Worm (Caenorhabditis elegans) whole organism, mixed stage, embryonic: Measurements from ENCODE around the gene str-74.
A peak's percentile ranks its signal among the peaks of the same experiment; 100 is the strongest.

Experiments used
- blmp-1 ChIP-seq: fragments of 150-350 bp; optimal IDR thresholded peaks from 2 replicates; lab custom pipeline; 2014; ENCODE audit warnings: missing biosample characterization, missing genetic modification characterization
- ceh-39 ChIP-seq: fragments of 150-350 bp; optimal IDR thresholded peaks from 2 replicates; lab custom pipeline; 2014; ENCODE audit warnings: missing biosample characterization, missing genetic modification characterization
- cnd-1 ChIP-seq: fragments of 200-800 bp; sonication (Bioruptor generic); optimal IDR thresholded peaks from 2 replicates; lab custom pipeline; 2018; ENCODE audit warnings: mild to moderate bottlenecking, missing genetic modification characterization, missing compliant biosample characterization
- elt-3 ChIP-seq: fragments of 150-350 bp; optimal IDR thresholded peaks from 2 replicates; lab custom pipeline; 2014; ENCODE audit warnings: missing biosample characterization, missing genetic modification characterization
- ham-2 ChIP-seq: fragments of 200-800 bp; sonication (Bioruptor generic); optimal IDR thresholded peaks from 2 replicates; lab custom pipeline; 2018; ENCODE audit warnings: mild to moderate bottlenecking, missing genetic modification characterization, missing compliant biosample characterization
- hlh-1 ChIP-seq: fragments of 150-350 bp; optimal IDR thresholded peaks from 2 replicates; lab custom pipeline; 2014; ENCODE audit warnings: missing biosample characterization, missing genetic modification reagents, missing genetic modification characterization
- lsy-2 ChIP-seq: fragments of 150-350 bp; optimal IDR thresholded peaks from 2 replicates; lab custom pipeline; 2014; ENCODE audit warnings: missing biosample characterization, missing genetic modification characterization
- nhr-2 ChIP-seq: fragments of 150-350 bp; optimal IDR thresholded peaks from 2 replicates; lab custom pipeline; 2014; ENCODE audit warnings: missing biosample characterization, missing genetic modification characterization
- snpc-4 ChIP-seq: fragments of 150-350 bp; optimal IDR thresholded peaks from 2 replicates; lab custom pipeline; 2014; ENCODE audit warnings: missing biosample characterization, missing genetic modification characterization
- tbx-8 ChIP-seq: fragments of 200-800 bp; sonication (Bioruptor generic); optimal IDR thresholded peaks from 2 replicates; lab custom pipeline; 2018; ENCODE audit warnings: mild to moderate bottlenecking, missing genetic modification characterization, moderate library complexity, missing compliant biosample characterization
- unc-120 ChIP-seq: sonication (generic microtip); optimal IDR thresholded peaks from 2 replicates; lab custom pipeline; 2017; ENCODE audit warnings: missing genetic modification characterization, missing compliant biosample characterization; ENCODE audit not compliant: poor library complexity, severe bottlenecking
- unc-62 ChIP-seq: fragments of 150-350 bp; optimal IDR thresholded peaks from 2 replicates; lab custom pipeline; 2014; ENCODE audit warnings: missing biosample characterization, missing genetic modification reagents, missing genetic modification characterization

DNA sequence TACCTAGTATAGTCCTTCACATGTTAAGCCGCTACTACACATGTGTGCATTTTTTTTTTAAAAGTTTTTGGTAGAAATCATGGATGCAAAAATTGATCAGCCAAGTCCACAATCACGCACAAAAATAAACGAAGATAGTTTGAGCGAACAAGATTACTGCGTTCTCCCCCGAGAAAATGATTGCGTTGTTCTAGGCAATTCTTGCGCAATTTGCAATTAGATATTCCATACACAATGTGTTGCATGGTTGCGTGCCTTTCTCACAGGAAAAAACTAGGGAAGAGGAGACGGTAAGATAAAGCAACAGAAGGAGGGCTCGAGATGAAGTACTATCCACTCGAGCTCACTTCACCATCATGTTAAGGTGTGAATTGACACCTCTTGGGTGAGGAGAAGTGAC, 34.8 kb downstream of the str-74 start:
- TF ChIP-seq ham-2 (GFP tag; lab: Kevin White, UChicago) (no peak), tbx-8 (GFP tag; lab: Kevin White, UChicago) (no peak), elt-3 (no peak), hlh-1 (tag; lab: Kevin White, UChicago) (no peak), ceh-39 (no peak), cnd-1 (tag; lab: Kevin White, UChicago) (no peak), blmp-1 (tag; lab: Kevin White, UChicago) (no peak), nhr-2 (tag; lab: Kevin White, UChicago) (peak; percentile 71), snpc-4 (tag; lab: Kevin White, UChicago) (no peak), unc-120 (tag; lab: Kevin White, UChicago) (no peak), lsy-2 (tag; lab: Kevin White, UChicago) (no peak), unc-62 (GFP tag; lab: Kevin White, UChicago) (no peak)
